Worm (Caenorhabditis elegans): ENCODE measurements around the gene apm-3.

DNA sequence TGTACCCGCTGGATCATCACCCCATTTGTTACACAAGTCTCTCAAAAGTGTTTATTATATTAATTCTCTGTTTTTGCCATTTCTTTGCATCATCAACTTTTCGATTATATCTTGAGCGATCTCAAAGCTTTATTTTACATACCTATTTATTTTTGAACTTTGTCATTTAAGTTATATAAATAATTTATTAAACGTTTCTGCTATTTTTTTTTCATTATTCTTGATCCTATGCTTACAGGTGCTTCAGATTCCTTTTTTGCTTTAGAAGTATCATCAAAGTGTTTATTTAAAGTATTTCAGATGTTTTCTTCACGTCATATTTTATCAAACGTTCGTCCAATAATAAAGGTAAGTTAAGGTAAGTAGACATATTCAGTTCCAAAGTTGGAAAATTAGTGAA, 36.7 kb upstream of the apm-3 start, which contains the start of gene F35H12.5:
- TF ChIP-seq ztf-28 (GFP tag; IDR thresholded peaks at IDR 0.05) (no peak), lin-35 (GFP tag; optimal IDR thresholded peaks at IDR 0.05) (no peak), unc-62 (GFP tag; optimal IDR thresholded peaks at IDR 0.05) (no peak), athp-1 (tag; optimal IDR thresholded peaks at IDR 0.05) (no peak), B0035.1 (tag; optimal IDR thresholded peaks at IDR 0.05) (no peak)
